Fruit fly (Drosophila melanogaster) whole organism, embryonic: Measurements from ENCODE around the gene Hayan.

Experiments used
- ATbp ChIP-seq: fragments of 200-800 bp; sonication (Bioruptor generic); optimal IDR thresholded peaks from 2 replicates; lab custom pipeline; 2017; ENCODE audit warnings: missing biosample characterization, mild to moderate bottlenecking, missing genetic modification characterization, missing genetic modification reagents
- Abd-B ChIP-seq: fragments of 200-800 bp; sonication (Bioruptor generic); optimal IDR thresholded peaks from 2 replicates; lab custom pipeline; 2018; ENCODE audit warnings: missing biosample characterization, mild to moderate bottlenecking, missing genetic modification characterization, moderate library complexity
- CG10147 ChIP-seq: fragments of 200-800 bp; sonication (Bioruptor generic); optimal IDR thresholded peaks from 2 replicates; lab custom pipeline; 2019; ENCODE audit warnings: missing biosample characterization, mild to moderate bottlenecking, missing genetic modification characterization, moderate library complexity
- CG1024 ChIP-seq: fragments of 200-800 bp; sonication (Bioruptor generic); IDR thresholded peaks from 2 replicates; pipeline ENCODE4 v1.3.6; 2022; ENCODE audit warnings: missing biosample characterization, missing genetic modification characterization
- CG11093 ChIP-seq: fragments of 200-800 bp; sonication (Bioruptor generic); IDR thresholded peaks from 3 replicates; pipeline ENCODE4 v1.3.6; 2022; ENCODE audit warnings: missing biosample characterization, missing genetic modification characterization
- CG12744 ChIP-seq: fragments of 200-800 bp; sonication (Bioruptor generic); optimal IDR thresholded peaks from 2 replicates; lab custom pipeline; 2016; ENCODE audit warnings: missing biosample characterization, missing genetic modification characterization
- CG14965 ChIP-seq: fragments of 200-800 bp; sonication (Bioruptor generic); optimal IDR thresholded peaks from 2 replicates; lab custom pipeline; 2016; ENCODE audit warnings: missing biosample characterization, missing genetic modification characterization, borderline replicate concordance
- CG1603 ChIP-seq: fragments of 200-800 bp; sonication (Bioruptor generic); optimal IDR thresholded peaks from 2 replicates; lab custom pipeline; 2019; ENCODE audit warnings: missing biosample characterization, mild to moderate bottlenecking, missing genetic modification characterization, moderate library complexity
- CG17359 ChIP-seq: fragments of 200-800 bp; sonication (Bioruptor generic); optimal IDR thresholded peaks from 3 replicates; lab custom pipeline; 2018; ENCODE audit warnings: missing biosample characterization, mild to moderate bottlenecking, missing genetic modification characterization, moderate library complexity
- CG18619 ChIP-seq: fragments of 200-800 bp; sonication (Bioruptor generic); optimal IDR thresholded peaks from 3 replicates; lab custom pipeline; 2017; ENCODE audit warnings: missing biosample characterization, mild to moderate bottlenecking, missing genetic modification characterization
- CG2129 ChIP-seq: fragments of 200-800 bp; sonication (Bioruptor generic); IDR thresholded peaks from 2 replicates; pipeline ENCODE4 v1.3.6; 2022; ENCODE audit warnings: missing biosample characterization, missing genetic modification characterization; ENCODE audit not compliant: partially characterized antibody
- CG30020 ChIP-seq: fragments of 200-800 bp; optimal IDR thresholded peaks from 2 replicates; lab custom pipeline; 2019; ENCODE audit warnings: missing biosample characterization, mild to moderate bottlenecking, missing genetic modification characterization, moderate library complexity
- CG30431 ChIP-seq: fragments of 200-800 bp; sonication (Bioruptor generic); optimal IDR thresholded peaks from 2 replicates; lab custom pipeline; 2017; ENCODE audit warnings: missing biosample characterization, missing genetic modification characterization
- CG33557 ChIP-seq: fragments of 200-800 bp; sonication (Bioruptor generic); optimal IDR thresholded peaks from 2 replicates; lab custom pipeline; 2019; ENCODE audit warnings: missing biosample characterization, mild to moderate bottlenecking, missing genetic modification characterization, moderate library complexity
- CG4404 ChIP-seq: fragments of 200-800 bp; sonication (Bioruptor generic); IDR thresholded peaks from 2 replicates; pipeline ENCODE4 v1.3.6; 2022; ENCODE audit warnings: missing biosample characterization, missing genetic modification characterization
- CG4617 ChIP-seq: fragments of 200-800 bp; sonication (Bioruptor generic); optimal IDR thresholded peaks from 3 replicates; lab custom pipeline; 2016; ENCODE audit warnings: missing biosample characterization, missing genetic modification characterization, borderline replicate concordance
- CG7357 ChIP-seq: fragments of 200-800 bp; sonication (Bioruptor generic); IDR thresholded peaks from 3 replicates; pipeline ENCODE4 v1.3.6; 2022; ENCODE audit warnings: missing biosample characterization, missing genetic modification characterization
- CG8359 ChIP-seq: fragments of 200-800 bp; sonication (Bioruptor generic); optimal IDR thresholded peaks from 2 replicates; lab custom pipeline; 2017; ENCODE audit warnings: missing biosample characterization, mild to moderate bottlenecking, missing genetic modification characterization, borderline replicate concordance
- CG9437 ChIP-seq: fragments of 200-800 bp; sonication (Bioruptor generic); optimal IDR thresholded peaks from 2 replicates; lab custom pipeline; 2018; ENCODE audit warnings: missing biosample characterization, mild to moderate bottlenecking, missing genetic modification characterization
- CG9817 ChIP-seq: fragments of 200-800 bp; sonication (Bioruptor generic); optimal IDR thresholded peaks from 2 replicates; lab custom pipeline; 2018; ENCODE audit warnings: missing biosample characterization, mild to moderate bottlenecking, missing genetic modification characterization, moderate library complexity
- CHES-1-like ChIP-seq: fragments of 200-800 bp; sonication (Bioruptor generic); optimal IDR thresholded peaks from 2 replicates; lab custom pipeline; 2016; ENCODE audit warnings: missing biosample characterization, missing genetic modification characterization
- Deaf1 ChIP-seq: fragments of 200-800 bp; optimal IDR thresholded peaks from 3 replicates; lab custom pipeline; 2019; ENCODE audit warnings: missing biosample characterization, mild to moderate bottlenecking, missing genetic modification characterization, moderate library complexity
- Dref ChIP-seq: fragments of 200-800 bp; sonication (Bioruptor generic); IDR thresholded peaks from 2 replicates; pipeline ENCODE4 v1.3.6; 2022; ENCODE audit warnings: missing biosample characterization, missing genetic modification characterization
- Gsc ChIP-seq: fragments of 200-800 bp; sonication (Bioruptor generic); IDR thresholded peaks from 2 replicates; pipeline ENCODE4 v1.3.6; 2022; ENCODE audit warnings: missing biosample characterization, missing genetic modification characterization
- Hr78 ChIP-seq, 2 experiments: fragments of 200-800 bp in 1 of 2; fragments of >200 bp in 1 of 2; sonication (Bioruptor generic) in 1 of 2; optimal IDR thresholded peaks; 2 replicates each; lab custom pipeline; 2017 to 2019; ENCODE audit warnings: missing biosample characterization in 2 of 2, missing genetic modification characterization in 2 of 2, mild to moderate bottlenecking in 1 of 2, moderate library complexity in 1 of 2
- Jarid2 ChIP-seq: fragments of 200-800 bp; sonication (Bioruptor generic); optimal IDR thresholded peaks from 3 replicates; lab custom pipeline; 2017; ENCODE audit warnings: mild to moderate bottlenecking, missing biosample characterization, missing genetic modification reagents, missing genetic modification characterization
- Lim3 ChIP-seq: fragments of 200-800 bp; sonication (Bioruptor generic); IDR thresholded peaks from 2 replicates; pipeline ENCODE4 v1.3.6; 2022; ENCODE audit warnings: missing biosample characterization, missing genetic modification characterization
- Mes4 ChIP-seq: fragments of 200-800 bp; sonication (Bioruptor generic); optimal IDR thresholded peaks from 2 replicates; lab custom pipeline; 2016; ENCODE audit warnings: missing biosample characterization, missing genetic modification characterization
- Mrtf ChIP-seq: fragments of 200-800 bp; sonication (Bioruptor generic); IDR thresholded peaks from 3 replicates; pipeline ENCODE4 v1.3.6; 2022; ENCODE audit warnings: missing biosample characterization, missing genetic modification characterization
- Myb ChIP-seq: fragments of 200-800 bp; sonication (Bioruptor generic); optimal IDR thresholded peaks from 2 replicates; lab custom pipeline; 2016; ENCODE audit warnings: missing biosample characterization, missing genetic modification characterization
- Nf-YC ChIP-seq: fragments of 200-800 bp; optimal IDR thresholded peaks from 3 replicates; lab custom pipeline; 2019; ENCODE audit warnings: missing biosample characterization, mild to moderate bottlenecking, missing genetic modification characterization, moderate library complexity
- Optix ChIP-seq: fragments of 200-800 bp; sonication (Bioruptor generic); IDR thresholded peaks from 3 replicates; pipeline ENCODE4 v1.3.6; 2022; ENCODE audit warnings: missing biosample characterization, missing genetic modification characterization
- Rfx ChIP-seq: fragments of 200-800 bp; sonication (Bioruptor generic); IDR thresholded peaks from 2 replicates; pipeline ENCODE4 v1.3.6; 2022; ENCODE audit warnings: missing biosample characterization, missing genetic modification characterization
- Spps ChIP-seq: fragments of 200-800 bp; sonication (Bioruptor generic); optimal IDR thresholded peaks from 2 replicates; lab custom pipeline; 2018; ENCODE audit warnings: missing biosample characterization, mild to moderate bottlenecking, missing genetic modification characterization
- ara ChIP-seq: fragments of 200-800 bp; sonication (Bioruptor generic); IDR thresholded peaks from 2 replicates; pipeline ENCODE4 v1.3.6; 2022; ENCODE audit warnings: missing biosample characterization, missing genetic modification characterization
- ash1 ChIP-seq: fragments of 200-800 bp; sonication (Bioruptor generic); optimal IDR thresholded peaks from 2 replicates; lab custom pipeline; 2018; ENCODE audit warnings: missing biosample characterization, mild to moderate bottlenecking, missing genetic modification characterization
- cas ChIP-seq: fragments of 200-800 bp; sonication (Bioruptor generic); IDR thresholded peaks from 2 replicates; pipeline ENCODE4 v1.3.6; 2022; ENCODE audit warnings: missing biosample characterization, missing genetic modification characterization
- croc ChIP-seq: fragments of 200-800 bp; sonication (Bioruptor generic); conservative IDR thresholded peaks from 3 replicates; pipeline ENCODE4 v1.3.6; 2022; ENCODE audit warnings: missing biosample characterization, missing genetic modification characterization
- jing ChIP-seq: fragments of 200-800 bp; sonication (Bioruptor generic); optimal IDR thresholded peaks from 2 replicates; lab custom pipeline; 2018; ENCODE audit warnings: missing biosample characterization, mild to moderate bottlenecking, missing genetic modification characterization
- mam ChIP-seq: fragments of 200-800 bp; sonication (Bioruptor generic); optimal IDR thresholded peaks from 3 replicates; lab custom pipeline; 2016; ENCODE audit warnings: missing biosample characterization, missing genetic modification characterization
- nmo ChIP-seq: fragments of 200-800 bp; sonication (Bioruptor generic); optimal IDR thresholded peaks from 2 replicates; lab custom pipeline; 2018; ENCODE audit warnings: missing biosample characterization, mild to moderate bottlenecking, missing genetic modification characterization, moderate library complexity
- onecut ChIP-seq: fragments of 200-800 bp; sonication (Bioruptor generic); IDR thresholded peaks from 2 replicates; pipeline ENCODE4 v1.3.6; 2022; ENCODE audit warnings: missing biosample characterization, missing genetic modification characterization
- pros ChIP-seq: fragments of 200-800 bp; sonication (Bioruptor generic); optimal IDR thresholded peaks from 3 replicates; lab custom pipeline; 2019; ENCODE audit warnings: missing biosample characterization, mild to moderate bottlenecking, missing genetic modification characterization, moderate library complexity
- salm ChIP-seq: fragments of 200-800 bp; sonication (Bioruptor generic); optimal IDR thresholded peaks from 2 replicates; lab custom pipeline; 2018; ENCODE audit warnings: missing biosample characterization, mild to moderate bottlenecking, missing genetic modification characterization
- sens ChIP-seq: fragments of 200-800 bp; sonication (Bioruptor generic); peaks from one replicate; lab custom pipeline; 2016; ENCODE audit warnings: missing biosample characterization, missing genetic modification characterization
- slbo ChIP-seq: fragments of 200-800 bp; sonication (Bioruptor generic); IDR thresholded peaks from 2 replicates; pipeline ENCODE4 v1.3.6; 2022; ENCODE audit warnings: missing biosample characterization, missing genetic modification characterization
- slou ChIP-seq: fragments of 200-800 bp; sonication (Bioruptor generic); optimal IDR thresholded peaks from 3 replicates; lab custom pipeline; 2016; ENCODE audit warnings: missing biosample characterization, missing genetic modification characterization
- sob ChIP-seq: fragments of 200-800 bp; sonication (Bioruptor generic); IDR thresholded peaks from 2 replicates; pipeline ENCODE4 v1.3.6; 2022; ENCODE audit warnings: missing biosample characterization, missing genetic modification characterization
- stc ChIP-seq: fragments of 200-800 bp; sonication (Bioruptor generic); IDR thresholded peaks from 2 replicates; pipeline ENCODE4 v1.3.6; 2022; ENCODE audit warnings: missing biosample characterization, missing genetic modification characterization

The Hayan gene

DNA sequence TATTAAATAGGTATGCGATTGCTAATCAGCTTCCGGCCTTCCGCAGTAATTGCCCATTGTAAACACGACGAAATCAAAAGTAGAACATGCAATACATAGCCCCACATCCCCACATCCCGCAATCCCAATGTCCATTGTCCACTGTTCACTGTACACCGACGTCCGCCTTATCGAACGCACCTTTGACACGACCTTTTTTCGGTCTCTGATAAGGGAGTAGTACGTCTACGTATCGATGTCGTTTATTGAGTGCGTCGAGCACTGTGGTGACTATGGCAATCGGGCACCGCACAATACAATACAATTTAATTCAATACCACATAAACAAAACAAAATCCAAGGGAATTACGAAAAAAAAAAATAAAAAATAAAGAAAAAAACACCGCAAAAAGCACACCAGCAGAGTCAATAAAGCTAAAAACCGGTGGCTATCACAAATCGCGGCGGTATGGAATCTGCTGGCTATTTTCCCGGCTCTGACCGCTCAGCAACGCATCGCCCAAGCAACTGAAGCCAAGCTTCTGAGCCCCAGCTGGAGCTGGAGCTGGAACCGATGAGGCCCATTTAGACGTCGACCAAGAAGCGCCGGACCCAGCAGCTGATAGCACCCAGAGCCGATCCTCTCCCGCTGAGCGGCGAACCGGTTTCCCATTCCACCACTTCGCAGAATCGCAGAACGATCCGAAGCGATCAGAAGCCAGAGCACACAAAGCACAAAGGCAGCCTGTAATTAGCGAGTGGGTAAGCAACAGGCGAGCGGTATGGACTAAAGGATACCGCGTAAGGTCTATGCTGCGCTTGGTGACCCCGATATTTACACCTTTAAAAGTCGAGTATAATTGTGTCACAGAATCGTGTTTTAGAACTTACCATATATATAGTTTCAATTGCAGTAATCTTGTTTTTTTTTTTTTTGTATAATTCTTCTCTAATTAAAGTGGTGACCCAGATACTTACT is at the start of gene Hayan (continued):
- TF ChIP-seq Jarid2: peak; percentile 54
- no peak for TF ChIP-seq Nf-YC
- TF ChIP-seq stc (GFP tag; lab: Robert Waterston, UW): no peak
- TF ChIP-seq Rfx: no peak
- TF ChIP-seq CG11093 (GFP tag; lab: Robert Waterston, UW): no peak
- peak; percentile 51 for TF ChIP-seq sens
- TF ChIP-seq slou (GFP tag; lab: Kevin White, UChicago): no peak
- TF ChIP-seq CG8359 (GFP tag; lab: Kevin White, UChicago): no peak
- no peak for TF ChIP-seq Myb (GFP tag; lab: Kevin White, UChicago)
- no peak for TF ChIP-seq sob
- TF ChIP-seq CG30020: no peak
- no peak for TF ChIP-seq CG18619 (GFP tag; lab: Kevin White, UChicago)
- TF ChIP-seq pros (GFP tag; lab: Kevin White, UChicago): no peak
- no peak for TF ChIP-seq Mrtf (GFP tag; lab: Robert Waterston, UW)
- TF ChIP-seq Deaf1 (tag; lab: Kevin White, UChicago): peak; percentile 64
- no peak for TF ChIP-seq CG12744
- no peak for TF ChIP-seq CG9437 (GFP tag; lab: Kevin White, UChicago)
- TF ChIP-seq nmo (GFP tag; lab: Kevin White, UChicago): no peak
- TF ChIP-seq CG33557 (GFP tag; lab: Kevin White, UChicago): no peak
- TF ChIP-seq jing (GFP tag; lab: Kevin White, UChicago): no peak
- no peak for TF ChIP-seq Optix (GFP tag; lab: Robert Waterston, UW)
- no peak for TF ChIP-seq CG7357 (GFP tag; lab: Robert Waterston, UW)
- no peak for TF ChIP-seq onecut
- TF ChIP-seq Dref: no peak
- TF ChIP-seq Gsc (GFP tag; lab: Robert Waterston, UW): no peak
- TF ChIP-seq CG1603: no peak
- no peak for TF ChIP-seq CG10147
- no peak for TF ChIP-seq CG2129
- TF ChIP-seq Spps (tag; lab: Kevin White, UChicago): no peak
- no peak for TF ChIP-seq ash1
- TF ChIP-seq CG30431 (GFP tag; lab: Kevin White, UChicago): no peak
- no peak for TF ChIP-seq salm (tag; lab: Kevin White, UChicago)
- no peak for TF ChIP-seq ATbp (GFP tag; lab: Kevin White, UChicago)
- TF ChIP-seq CG9817: no peak
- no peak for TF ChIP-seq Mes4 (GFP tag; lab: Kevin White, UChicago)
- no peak for TF ChIP-seq CHES-1-like (GFP tag; lab: Kevin White, UChicago)
- peak; percentile 44 for TF ChIP-seq CG17359
- TF ChIP-seq Hr78 (GFP tag; optimal IDR thresholded peaks at IDR 0.05; lab: Kevin White, UChicago): peak in 1 of 2 experiments; percentile 92
- no peak for TF ChIP-seq mam (GFP tag; lab: Kevin White, UChicago)
- no peak for TF ChIP-seq ara (GFP tag; lab: Robert Waterston, UW)
- no peak for TF ChIP-seq Lim3 (GFP tag; lab: Robert Waterston, UW)
- no peak for TF ChIP-seq cas (GFP tag; lab: Robert Waterston, UW)
- no peak for TF ChIP-seq Abd-B (GFP tag; lab: Kevin White, UChicago)
- no peak for TF ChIP-seq CG14965 (GFP tag; lab: Kevin White, UChicago)
- no peak for TF ChIP-seq CG4404 (GFP tag; lab: Robert Waterston, UW)
- no peak for TF ChIP-seq CG4617
- TF ChIP-seq croc (GFP tag; lab: Robert Waterston, UW): no peak
- no peak for TF ChIP-seq CG1024 (GFP tag; lab: Robert Waterston, UW)
- no peak for TF ChIP-seq slbo
